Fruit fly (Drosophila melanogaster) whole organism, adult: Measurements from ENCODE around the gene SLIRP2.

Experiments used
- CG11617 ChIP-seq: fragments of 200-800 bp; sonication (Bioruptor generic); optimal IDR thresholded peaks from 2 replicates; lab custom pipeline; 2017; ENCODE audit warnings: mild to moderate bottlenecking, missing biosample characterization, missing genetic modification reagents, missing genetic modification characterization
- CG12768 ChIP-seq: fragments of 200-800 bp; sonication (Bioruptor generic); optimal IDR thresholded peaks from 2 replicates; lab custom pipeline; 2017; ENCODE audit warnings: missing biosample characterization, missing genetic modification characterization, mild to moderate bottlenecking, moderate library complexity, missing genetic modification reagents
- CG14711 ChIP-seq: fragments of 200-800 bp; sonication (Bioruptor generic); optimal IDR thresholded peaks from 2 replicates; lab custom pipeline; 2018; ENCODE audit warnings: missing biosample characterization, mild to moderate bottlenecking, missing genetic modification characterization, moderate library complexity
- CG1620 ChIP-seq: fragments of 200-800 bp; sonication (Bioruptor generic); optimal IDR thresholded peaks from 2 replicates; lab custom pipeline; 2016; ENCODE audit warnings: missing biosample characterization, missing genetic modification characterization
- CG33017 ChIP-seq: fragments of 200-800 bp; sonication (Bioruptor generic); optimal IDR thresholded peaks from 2 replicates; lab custom pipeline; 2018; ENCODE audit warnings: missing biosample characterization, mild to moderate bottlenecking, missing genetic modification characterization, moderate library complexity
- CG5204 ChIP-seq: fragments of 200-800 bp; sonication (Bioruptor generic); optimal IDR thresholded peaks from 2 replicates; lab custom pipeline; 2016; ENCODE audit warnings: missing biosample characterization, missing genetic modification characterization
- CG7045 ChIP-seq: fragments of 200-800 bp; sonication (Bioruptor generic); optimal IDR thresholded peaks from 2 replicates; lab custom pipeline; 2017; ENCODE audit warnings: missing biosample characterization, mild to moderate bottlenecking, missing genetic modification characterization
- CG7101 ChIP-seq: fragments of 200-800 bp; sonication (Bioruptor generic); optimal IDR thresholded peaks from 2 replicates; lab custom pipeline; 2018; ENCODE audit warnings: missing biosample characterization, mild to moderate bottlenecking, missing genetic modification characterization, moderate library complexity
- Clk ChIP-seq: fragments of 200-800 bp; sonication (Bioruptor generic); optimal IDR thresholded peaks from 2 replicates; lab custom pipeline; 2017; ENCODE audit warnings: missing biosample characterization, missing genetic modification characterization
- Crg-1 ChIP-seq: fragments of 200-800 bp; sonication (Bioruptor generic); optimal IDR thresholded peaks from 2 replicates; lab custom pipeline; 2016; ENCODE audit warnings: missing biosample characterization, missing genetic modification characterization
- Hr96 ChIP-seq: fragments of 200-800 bp; sonication (Bioruptor generic); optimal IDR thresholded peaks from 2 replicates; lab custom pipeline; 2016; ENCODE audit warnings: missing biosample characterization, missing genetic modification characterization
- Mnt ChIP-seq: fragments of 200-800 bp; sonication (Bioruptor generic); optimal IDR thresholded peaks from 2 replicates; lab custom pipeline; 2016; ENCODE audit warnings: missing biosample characterization, mild to moderate bottlenecking, missing genetic modification characterization
- bab1 ChIP-seq: fragments of 200-800 bp; sonication (Bioruptor generic); optimal IDR thresholded peaks from 3 replicates; lab custom pipeline; 2019; ENCODE audit warnings: missing biosample characterization, mild to moderate bottlenecking, missing genetic modification characterization, moderate library complexity
- cic ChIP-seq: fragments of 200-800 bp; sonication (Bioruptor generic); optimal IDR thresholded peaks from 2 replicates; lab custom pipeline; 2017; ENCODE audit warnings: missing biosample characterization, mild to moderate bottlenecking, missing genetic modification characterization, moderate library complexity
- cnc ChIP-seq, 2 experiments: fragments of >200 bp; optimal IDR thresholded peaks; 2 replicates each; lab custom pipeline; 2017
- kay ChIP-seq: fragments of 200-800 bp; sonication (Bioruptor generic); peaks from one replicate; lab custom pipeline; 2016; ENCODE audit warnings: missing biosample characterization, missing genetic modification characterization, borderline replicate concordance
- ovo ChIP-seq: fragments of 200-800 bp; sonication (Bioruptor generic); optimal IDR thresholded peaks from 2 replicates; lab custom pipeline; 2016; ENCODE audit warnings: missing biosample characterization, missing genetic modification characterization
- pad ChIP-seq: fragments of 200-800 bp; sonication (Bioruptor generic); optimal IDR thresholded peaks from 3 replicates; lab custom pipeline; 2017; ENCODE audit warnings: missing biosample characterization, missing genetic modification characterization, mild to moderate bottlenecking, moderate library complexity, missing genetic modification reagents
- tj ChIP-seq: fragments of 200-800 bp; sonication (Bioruptor generic); optimal IDR thresholded peaks from 3 replicates; lab custom pipeline; 2017; ENCODE audit warnings: missing biosample characterization, mild to moderate bottlenecking, missing genetic modification characterization, moderate library complexity
- toe ChIP-seq: fragments of 200-800 bp; sonication (Bioruptor generic); optimal IDR thresholded peaks from 2 replicates; lab custom pipeline; 2016; ENCODE audit warnings: missing biosample characterization, missing genetic modification characterization

Gene SLIRP2

dm6 chr3R:8683280-8683679, 32.4 kb downstream of the SLIRP2 start:
- no peak for TF ChIP-seq CG33017
- TF ChIP-seq pad: no peak
- no peak for TF ChIP-seq tj (GFP tag; lab: Kevin White, UChicago)
- no peak for TF ChIP-seq ovo (GFP tag; lab: Kevin White, UChicago)
- TF ChIP-seq Crg-1 (GFP tag; lab: Kevin White, UChicago): no peak
- TF ChIP-seq Mnt (GFP tag; lab: Kevin White, UChicago): no peak
- TF ChIP-seq CG12768 (GFP tag; lab: Kevin White, UChicago): no peak
- TF ChIP-seq kay (GFP tag; lab: Kevin White, UChicago): no peak
- TF ChIP-seq CG5204: no peak
- no peak for TF ChIP-seq CG7101
- TF ChIP-seq toe: no peak
- TF ChIP-seq CG1620 (GFP tag; lab: Kevin White, UChicago): no peak
- TF ChIP-seq Hr96 (GFP tag; lab: Kevin White, UChicago): no peak
- TF ChIP-seq CG7045 (GFP tag; lab: Kevin White, UChicago): no peak

- TF ChIP-seq kay (GFP tag; lab: Kevin White, UChicago) (no peak), cic (GFP tag; lab: Kevin White, UChicago) (no peak), tj (GFP tag; lab: Kevin White, UChicago) (no peak), CG1620 (GFP tag; lab: Kevin White, UChicago) (no peak)
Measured at dm6 chr3R:8684328-8685177, 33.7 kb downstream of the SLIRP2 start, which contains the start of gene CG44227. Gene CG44227, minus strand, starts transcription at chr3R:8685176.

- TF ChIP-seq CG7045 (GFP tag; lab: Kevin White, UChicago): no peak
- TF ChIP-seq CG33017: no peak
- TF ChIP-seq ovo (GFP tag; lab: Kevin White, UChicago): no peak
- TF ChIP-seq bab1: no peak
- TF ChIP-seq pad: no peak
- no peak for TF ChIP-seq cic (GFP tag; lab: Kevin White, UChicago)
- no peak for TF ChIP-seq Crg-1 (GFP tag; lab: Kevin White, UChicago)
- TF ChIP-seq kay (GFP tag; lab: Kevin White, UChicago): no peak
- no peak for TF ChIP-seq toe
- TF ChIP-seq cnc (optimal IDR thresholded peaks at IDR 0.05; lab: Kevin White, UChicago): no peak
- TF ChIP-seq Mnt (GFP tag; lab: Kevin White, UChicago): no peak
- TF ChIP-seq CG14711: no peak
- TF ChIP-seq Clk: no peak
- TF ChIP-seq Hr96 (GFP tag; lab: Kevin White, UChicago): no peak
- no peak for TF ChIP-seq tj (GFP tag; lab: Kevin White, UChicago)
- TF ChIP-seq CG1620 (GFP tag; lab: Kevin White, UChicago): no peak
- TF ChIP-seq CG12768 (GFP tag; lab: Kevin White, UChicago): no peak
- no peak for TF ChIP-seq CG7101
- no peak for TF ChIP-seq CG11617
Measured at dm6 chr3R:8686446-8686845, 35.6 kb downstream of the SLIRP2 start.

dm6 chr3R:8694110-8694826, 43.4 kb downstream of the SLIRP2 start:
- TF ChIP-seq tj (GFP tag; lab: Kevin White, UChicago) (no peak), CG5204 (peak; percentile 66), Mnt (GFP tag; lab: Kevin White, UChicago) (no peak), ovo (GFP tag; lab: Kevin White, UChicago) (no peak), Hr96 (GFP tag; lab: Kevin White, UChicago) (peak; percentile 54), CG7045 (GFP tag; lab: Kevin White, UChicago) (peak; percentile 89), CG12768 (GFP tag; lab: Kevin White, UChicago) (peak; percentile 74), CG14711 (no peak), toe (peak; percentile 68), CG7101 (no peak), Clk (no peak), cnc (optimal IDR thresholded peaks at IDR 0.05; lab: Kevin White, UChicago) (no peak), CG33017 (peak; percentile 86)

dm6 chr3R:8697772-8698259, 46.9 kb downstream of the SLIRP2 start, which contains the start of gene hb:
Gene hb, minus strand, starts transcription at chr3R:8697822.
- TF ChIP-seq kay (GFP tag; lab: Kevin White, UChicago): no peak
- TF ChIP-seq Crg-1 (GFP tag; lab: Kevin White, UChicago): no peak
- peak; percentile 4 for TF ChIP-seq ovo (GFP tag; lab: Kevin White, UChicago)
- TF ChIP-seq Mnt (GFP tag; lab: Kevin White, UChicago): no peak
- peak; percentile 98 for TF ChIP-seq pad
- TF ChIP-seq Hr96 (GFP tag; lab: Kevin White, UChicago): no peak
- TF ChIP-seq CG14711: no peak
- TF ChIP-seq cnc (optimal IDR thresholded peaks at IDR 0.05; lab: Kevin White, UChicago): no peak

dm6 chr3R:8699230-8699629, 48.3 kb downstream of the SLIRP2 start:
- TF ChIP-seq CG1620 (GFP tag; lab: Kevin White, UChicago): no peak
- no peak for TF ChIP-seq kay (GFP tag; lab: Kevin White, UChicago)
- TF ChIP-seq ovo (GFP tag; lab: Kevin White, UChicago): no peak
- TF ChIP-seq toe: no peak
- TF ChIP-seq CG33017: no peak
- TF ChIP-seq Hr96 (GFP tag; lab: Kevin White, UChicago): no peak
- TF ChIP-seq CG7045 (GFP tag; lab: Kevin White, UChicago): no peak
- TF ChIP-seq CG12768 (GFP tag; lab: Kevin White, UChicago): no peak
- TF ChIP-seq tj (GFP tag; lab: Kevin White, UChicago): no peak
- TF ChIP-seq bab1: no peak
- TF ChIP-seq cnc (optimal IDR thresholded peaks at IDR 0.05; lab: Kevin White, UChicago): no peak
- TF ChIP-seq CG7101: no peak
- no peak for TF ChIP-seq CG14711
- no peak for TF ChIP-seq CG5204
- no peak for TF ChIP-seq pad
